Fruit fly (Drosophila melanogaster) Kc167 (cell line): ENCODE measurements around the gene CG15356.

Experiments
- Myc ChIP-seq: fragments of >200 bp; optimal IDR thresholded peaks from 2 replicates; lab custom pipeline; 2017; ENCODE audit warnings: missing external identifiers
- Sin3A ChIP-seq: fragments of >200 bp; optimal IDR thresholded peaks from 2 replicates; lab custom pipeline; 2018; ENCODE audit warnings: missing external identifiers
- h ChIP-seq: fragments of >200 bp; optimal IDR thresholded peaks from 3 replicates; lab custom pipeline; 2018; ENCODE audit warnings: missing external identifiers
- insv ChIP-seq: fragments of >200 bp; optimal IDR thresholded peaks from 3 replicates; lab custom pipeline; 2018; ENCODE audit warnings: missing external identifiers
- psq ChIP-seq: fragments of >200 bp; optimal IDR thresholded peaks from 2 replicates; lab custom pipeline; 2017; ENCODE audit warnings: missing external identifiers

dm6 chr2L:1986343-1987280 lies 6.1 kb upstream of the CG15356 start:
- TF ChIP-seq h (lab: Kevin White, UChicago) (no peak), Sin3A (no peak), insv (lab: Kevin White, UChicago) (no peak), psq (lab: Kevin White, UChicago) (no peak), Myc (lab: Kevin White, UChicago) (no peak)
